Worm (Caenorhabditis elegans) whole organism, L2 larva: ENCODE data around the gene snu-23.

Source experiments
- F13H6.1 ChIP-seq: sonication (generic microtip); optimal IDR thresholded peaks from 2 replicates; lab custom pipeline; 2016; ENCODE audit warnings: missing genetic modification characterization, missing compliant biosample characterization
- R02D3.7 ChIP-seq: fragments of 150-350 bp; optimal IDR thresholded peaks from 2 replicates; lab custom pipeline; 2014; ENCODE audit warnings: missing biosample characterization, missing genetic modification characterization
- Y55F3AM.14 ChIP-seq: fragments of 200-800 bp; sonication (Bioruptor generic); optimal IDR thresholded peaks from 2 replicates; lab custom pipeline; 2018; ENCODE audit warnings: mild to moderate bottlenecking, missing genetic modification characterization, missing compliant biosample characterization
- ZK546.5 ChIP-seq: sonication (generic microtip); optimal IDR thresholded peaks from 2 replicates; lab custom pipeline; 2017; ENCODE audit warnings: missing biosample characterization, missing genetic modification characterization
- aly-2 ChIP-seq: fragments of 150-350 bp; optimal IDR thresholded peaks from 2 replicates; lab custom pipeline; 2014; ENCODE audit warnings: missing biosample characterization, missing genetic modification characterization
- ama-1 ChIP-seq: fragments of 150-350 bp; optimal IDR thresholded peaks from 2 replicates; lab custom pipeline; 2018; ENCODE audit warnings: inconsistent platforms
- blmp-1 ChIP-seq: sonication (generic microtip); optimal IDR thresholded peaks from 2 replicates; lab custom pipeline; 2017; ENCODE audit warnings: missing genetic modification characterization, mild to moderate bottlenecking, missing compliant biosample characterization, antibody characterized with exemption, moderate library complexity; ENCODE audit not compliant: insufficient read depth
- ceh-16 ChIP-seq: fragments of 150-350 bp; optimal IDR thresholded peaks from 2 replicates; lab custom pipeline; 2014; ENCODE audit warnings: missing biosample characterization, missing genetic modification characterization
- ceh-82 ChIP-seq: fragments of 150-350 bp; optimal IDR thresholded peaks from 2 replicates; lab custom pipeline; 2014; ENCODE audit warnings: missing biosample characterization, missing genetic modification characterization
- crh-2 ChIP-seq: sonication (generic microtip); optimal IDR thresholded peaks from 2 replicates; lab custom pipeline; 2017; ENCODE audit warnings: missing biosample characterization, missing genetic modification characterization
- egl-27 ChIP-seq: sonication (generic microtip); optimal IDR thresholded peaks from 3 replicates; lab custom pipeline; 2017; ENCODE audit warnings: missing biosample characterization, missing genetic modification reagents, missing genetic modification characterization
- elt-3 ChIP-seq: sonication (generic microtip); optimal IDR thresholded peaks from 2 replicates; lab custom pipeline; 2017; ENCODE audit warnings: missing biosample characterization, missing genetic modification characterization
- fos-1 ChIP-seq: fragments of 150-350 bp; optimal IDR thresholded peaks from 2 replicates; lab custom pipeline; 2014; ENCODE audit warnings: missing biosample characterization, missing genetic modification characterization
- gmeb-1 ChIP-seq: fragments of 150-350 bp; optimal IDR thresholded peaks from 2 replicates; lab custom pipeline; 2014; ENCODE audit warnings: missing biosample characterization, missing genetic modification characterization
- lin-11 ChIP-seq: fragments of 150-350 bp; sonication (generic microtip); optimal IDR thresholded peaks from 2 replicates; lab custom pipeline; 2014; ENCODE audit warnings: missing biosample characterization, missing genetic modification characterization, inconsistent platforms, mixed read lengths
- lsy-2 ChIP-seq, 2 experiments: fragments of 150-350 bp in 1 of 2; sonication (generic microtip) in 1 of 2; optimal IDR thresholded peaks; 2 replicates each; lab custom pipeline; 2014 to 2017; ENCODE audit warnings: missing biosample characterization in 2 of 2, missing genetic modification characterization in 2 of 2
- mdl-1 ChIP-seq, 2 experiments: fragments of 150-350 bp in 1 of 2; sonication (generic microtip) in 1 of 2; optimal IDR thresholded peaks; 2 replicates each; lab custom pipeline; 2017; ENCODE audit warnings: missing biosample characterization in 2 of 2, missing genetic modification characterization in 2 of 2
- nhr-10 ChIP-seq: sonication (generic microtip); optimal IDR thresholded peaks from 2 replicates; lab custom pipeline; 2017; ENCODE audit warnings: missing biosample characterization, missing genetic modification characterization
- nhr-11 ChIP-seq: fragments of 150-350 bp; optimal IDR thresholded peaks from 2 replicates; lab custom pipeline; 2014; ENCODE audit warnings: missing biosample characterization, missing genetic modification characterization
- nhr-12 ChIP-seq: fragments of 150-350 bp; optimal IDR thresholded peaks from 2 replicates; lab custom pipeline; 2014; ENCODE audit warnings: missing biosample characterization, missing genetic modification characterization
- nhr-21 ChIP-seq: fragments of 150-350 bp; optimal IDR thresholded peaks from 2 replicates; lab custom pipeline; 2014; ENCODE audit warnings: missing biosample characterization, missing genetic modification characterization
- nhr-6 ChIP-seq: fragments of 150-350 bp; optimal IDR thresholded peaks from 2 replicates; lab custom pipeline; 2014; ENCODE audit warnings: missing biosample characterization, missing genetic modification characterization
- nhr-77 ChIP-seq: fragments of 150-350 bp; optimal IDR thresholded peaks from 2 replicates; lab custom pipeline; 2014; ENCODE audit warnings: missing biosample characterization, missing genetic modification characterization
- peb-1 ChIP-seq: fragments of 150-350 bp; optimal IDR thresholded peaks from 2 replicates; lab custom pipeline; 2014; ENCODE audit warnings: missing biosample characterization, missing genetic modification characterization
- skn-1 ChIP-seq: sonication (generic microtip); optimal IDR thresholded peaks from 2 replicates; lab custom pipeline; 2017; ENCODE audit warnings: missing biosample characterization, missing genetic modification characterization
- sma-3 ChIP-seq: sonication (generic microtip); optimal IDR thresholded peaks from 2 replicates; lab custom pipeline; 2016; ENCODE audit warnings: missing genetic modification reagents, missing genetic modification characterization, missing compliant biosample characterization
- sma-9 ChIP-seq, 2 experiments: fragments of 150-350 bp in 1 of 2; sonication (generic microtip) in 1 of 2; optimal IDR thresholded peaks; 2 replicates each; lab custom pipeline; 2014 to 2016; ENCODE audit warnings: missing genetic modification characterization in 2 of 2, mild to moderate bottlenecking in 1 of 2, missing biosample characterization in 1 of 2, missing compliant biosample characterization in 1 of 2, missing genetic modification reagents in 1 of 2, moderate library complexity in 1 of 2
- unc-39 ChIP-seq: fragments of 150-350 bp; optimal IDR thresholded peaks from 2 replicates; lab custom pipeline; 2014; ENCODE audit warnings: missing biosample characterization, missing genetic modification characterization
- unc-55 ChIP-seq: fragments of 150-350 bp; sonication (generic microtip); optimal IDR thresholded peaks from 3 replicates; lab custom pipeline; 2014; ENCODE audit warnings: missing biosample characterization, missing genetic modification reagents, missing genetic modification characterization
- unc-62 ChIP-seq: fragments of 150-350 bp; optimal IDR thresholded peaks from 2 replicates; lab custom pipeline; 2014; ENCODE audit warnings: missing biosample characterization, missing genetic modification reagents, missing genetic modification characterization
- zag-1 ChIP-seq: fragments of 150-350 bp; optimal IDR thresholded peaks from 2 replicates; lab custom pipeline; 2014; ENCODE audit warnings: missing biosample characterization, missing genetic modification characterization
- ztf-1 ChIP-seq: fragments of 200-800 bp; sonication (Bioruptor generic); conservative IDR thresholded peaks from 2 replicates; pipeline ENCODE4 v1.3.6; 2022; ENCODE audit warnings: missing genetic modification characterization, missing compliant biosample characterization
- ztf-11 ChIP-seq: sonication (generic microtip); optimal IDR thresholded peaks from 2 replicates; lab custom pipeline; 2017; ENCODE audit warnings: missing biosample characterization, missing genetic modification characterization
- ztf-4 ChIP-seq: fragments of 150-350 bp; optimal IDR thresholded peaks from 2 replicates; lab custom pipeline; 2014; ENCODE audit warnings: missing biosample characterization, missing genetic modification characterization

The snu-23 gene

ce11 chrIII:7765974-7766373, 3.9 kb downstream of the snu-23 start, which contains the start of gene ZK686.2 (continued):
- no peak for TF ChIP-seq nhr-10
- TF ChIP-seq elt-3 (tag; lab: Kevin White, UChicago) = no peak
- TF ChIP-seq nhr-11 (tag; lab: Kevin White, UChicago) = no peak
- no peak for TF ChIP-seq ZK546.5
- TF ChIP-seq gmeb-1 (tag; lab: Kevin White, UChicago) = peak; percentile 47
- TF ChIP-seq sma-9 (GFP tag; optimal IDR thresholded peaks at IDR 0.05; lab: Kevin White, UChicago) = no peak
- TF ChIP-seq sma-9 (tag; optimal IDR thresholded peaks at IDR 0.05; lab: Kevin White, UChicago) = no peak
- TF ChIP-seq Y55F3AM.14 (GFP tag; lab: Kevin White, UChicago) = no peak
- TF ChIP-seq ama-1 (lab: Kevin White, UChicago) = no peak
- no peak for TF ChIP-seq peb-1
- TF ChIP-seq ztf-11 = no peak
- no peak for TF ChIP-seq nhr-12 (tag; lab: Kevin White, UChicago)
- no peak for TF ChIP-seq ceh-82 (tag; lab: Kevin White, UChicago)
- peak; percentile 71 for TF ChIP-seq R02D3.7 (tag; lab: Kevin White, UChicago)
- TF ChIP-seq lsy-2 (tag; optimal IDR thresholded peaks at IDR 0.05; lab: Kevin White, UChicago) = peak; percentile 3 to 81
- TF ChIP-seq mdl-1 (tag; optimal IDR thresholded peaks at IDR 0.05; lab: Kevin White, UChicago) = no peak
- no peak for TF ChIP-seq nhr-6 (tag; lab: Kevin White, UChicago)
- TF ChIP-seq aly-2 (tag; lab: Kevin White, UChicago) = no peak
- no peak for TF ChIP-seq ztf-4 (tag; lab: Kevin White, UChicago)
- no peak for TF ChIP-seq ztf-1 (GFP tag; lab: Robert Waterston, UW)
- TF ChIP-seq unc-55 (GFP tag; lab: Kevin White, UChicago) = peak; percentile 60
- peak; percentile 33 for TF ChIP-seq crh-2 (tag; lab: Kevin White, UChicago)
- no peak for TF ChIP-seq unc-62 (GFP tag; lab: Kevin White, UChicago)
- TF ChIP-seq zag-1 (tag; lab: Kevin White, UChicago) = no peak

ce11 chrIII:7763503-7763902, 6.4 kb downstream of the snu-23 start, which contains the start of gene mtx-2:
Gene mtx-2 (minus strand): TSS chrIII:7763603.
- no peak for TF ChIP-seq zag-1 (tag; lab: Kevin White, UChicago)
- TF ChIP-seq ceh-82 (tag; lab: Kevin White, UChicago) = no peak
- no peak for TF ChIP-seq Y55F3AM.14 (GFP tag; lab: Kevin White, UChicago)
- no peak for TF ChIP-seq ztf-11
- TF ChIP-seq lin-11 (tag; lab: Kevin White, UChicago) = no peak
- no peak for TF ChIP-seq skn-1 (tag; lab: Kevin White, UChicago)
- TF ChIP-seq nhr-6 (tag; lab: Kevin White, UChicago) = no peak
- no peak for TF ChIP-seq lsy-2 (tag; optimal IDR thresholded peaks at IDR 0.05; lab: Kevin White, UChicago)
- no peak for TF ChIP-seq ceh-16
- no peak for TF ChIP-seq unc-55 (GFP tag; lab: Kevin White, UChicago)
- TF ChIP-seq nhr-21 (tag; lab: Kevin White, UChicago) = no peak
- no peak for TF ChIP-seq elt-3 (tag; lab: Kevin White, UChicago)
- TF ChIP-seq egl-27 (tag; lab: Kevin White, UChicago) = no peak
- TF ChIP-seq mdl-1 (tag; optimal IDR thresholded peaks at IDR 0.05; lab: Kevin White, UChicago) = no peak
- TF ChIP-seq nhr-77 (tag; lab: Kevin White, UChicago) = no peak
- no peak for TF ChIP-seq peb-1
- no peak for TF ChIP-seq crh-2 (tag; lab: Kevin White, UChicago)
- no peak for TF ChIP-seq nhr-10

- TF ChIP-seq crh-2 (tag; lab: Kevin White, UChicago) (no peak), unc-39 (tag; lab: Kevin White, UChicago) (no peak), fos-1 (peak; percentile 62), sma-9 (GFP tag; optimal IDR thresholded peaks at IDR 0.05; lab: Kevin White, UChicago) (peak; percentile 17), sma-9 (tag; optimal IDR thresholded peaks at IDR 0.05; lab: Kevin White, UChicago) (no peak)
Measured at ce11 chrIII:7762250-7762649, 7.7 kb downstream of the snu-23 start.

ce11 chrIII:7758562-7758961, 11.4 kb downstream of the snu-23 start, which contains the start of gene pcp-1:
Gene pcp-1 (plus strand): TSS chrIII:7758903.
- TF ChIP-seq sma-3 (GFP tag; lab: Kevin White, UChicago) (peak; percentile 16), ztf-1 (GFP tag; lab: Robert Waterston, UW) (no peak), fos-1 (peak; percentile 91), gmeb-1 (tag; lab: Kevin White, UChicago) (peak; percentile 62), blmp-1 (no peak), crh-2 (tag; lab: Kevin White, UChicago) (peak; percentile 65), sma-9 (GFP tag; optimal IDR thresholded peaks at IDR 0.05; lab: Kevin White, UChicago) (peak; percentile 67), sma-9 (tag; optimal IDR thresholded peaks at IDR 0.05; lab: Kevin White, UChicago) (no peak), F13H6.1 (tag; lab: Kevin White, UChicago) (peak; percentile 45)
